Fruit fly (Drosophila melanogaster): Measurements from ENCODE around the gene Tat.

Tat gene

dm6 chrX:14234468-14234867 is 26.6 kb upstream of the Tat start (continued):
- TF ChIP-seq CG9437 (GFP tag; optimal IDR thresholded peaks at IDR 0.05): peak; percentile 30
- TF ChIP-seq maf-S (GFP tag; optimal IDR thresholded peaks at IDR 0.05): no peak
- TF ChIP-seq CG6175 (GFP tag; IDR thresholded peaks at IDR 0.05): no peak
- no peak for TF ChIP-seq CG12744 (GFP tag; optimal IDR thresholded peaks at IDR 0.05)
- peak; percentile 74 for TF ChIP-seq wek (GFP tag; optimal IDR thresholded peaks at IDR 0.05)
- TF ChIP-seq sens-2 (GFP tag; IDR thresholded peaks at IDR 0.05): no peak
- TF ChIP-seq Dfd (GFP tag; optimal IDR thresholded peaks at IDR 0.05): no peak
- peak; percentile 72 for TF ChIP-seq CG7271 (tag; optimal IDR thresholded peaks at IDR 0.05)

dm6 chrX:14237873-14238394 is 23.1 kb upstream of the Tat start, which contains the start of the genes Fbxl4 and Dus2:
TSS of gene Fbxl4 (minus strand) at chrX:14237923.
TSS of gene Dus2 (plus strand) at chrX:14237988.
- peak; percentile 62 for TF ChIP-seq CG10321 (GFP tag; IDR thresholded peaks at IDR 0.05)
- TF ChIP-seq C15 (GFP tag; IDR thresholded peaks at IDR 0.05): peak; percentile 75; the same call in 1 of the 3 replicates
- peak; percentile 87 for TF ChIP-seq seq (GFP tag; IDR thresholded peaks at IDR 0.05)
- TF ChIP-seq MBD-R2 (GFP tag; IDR thresholded peaks at IDR 0.05): peak; percentile 86
- TF ChIP-seq Neu2 (GFP tag; optimal IDR thresholded peaks at IDR 0.05; ENCODE audit: borderline replicate concordance): peak; percentile 38
- no peak for TF ChIP-seq cad (GFP tag; optimal IDR thresholded peaks at IDR 0.05)
- peak; percentile 89 for TF ChIP-seq CG4854 (GFP tag; optimal IDR thresholded peaks at IDR 0.05)
- peak; percentile 76 for TF ChIP-seq CG1529 (GFP tag; optimal IDR thresholded peaks at IDR 0.05)
- peak; percentile 90 for TF ChIP-seq CG10654 (GFP tag; optimal IDR thresholded peaks at IDR 0.05)
- TF ChIP-seq Camta (GFP tag; optimal IDR thresholded peaks at IDR 0.05): peak; percentile 87
- peak; percentile 79 for TF ChIP-seq Drgx (GFP tag; IDR thresholded peaks at IDR 0.05)
- TF ChIP-seq Ssrp (tag; optimal IDR thresholded peaks at IDR 0.05): peak; percentile 92
- TF ChIP-seq wek (GFP tag; optimal IDR thresholded peaks at IDR 0.05): peak; percentile 27
- peak; percentile 89 for TF ChIP-seq CG3281 (GFP tag; optimal IDR thresholded peaks at IDR 0.05)
- peak; percentile 74; the same call in 1 of the 2 replicates for TF ChIP-seq Taf1 (GFP tag; IDR thresholded peaks at IDR 0.05)
- peak; percentile 76 for TF ChIP-seq jigr1 (GFP tag; IDR thresholded peaks at IDR 0.05)
- TF ChIP-seq Aef1 (GFP tag; IDR thresholded peaks at IDR 0.05): peak; percentile 91
- TF ChIP-seq Trl (optimal IDR thresholded peaks at IDR 0.05): no peak
- peak; percentile 94 for TF ChIP-seq Trl (GFP tag; optimal IDR thresholded peaks at IDR 0.05)
- TF ChIP-seq HLH4C (GFP tag; IDR thresholded peaks at IDR 0.05; ENCODE audit: partially characterized antibody): peak; percentile 60; the same call in 2 of the 3 replicates
- TF ChIP-seq CG12219 (GFP tag; optimal IDR thresholded peaks at IDR 0.05): peak; percentile 83
- TF ChIP-seq zfh2 (GFP tag; optimal IDR thresholded peaks at IDR 0.05): peak; percentile 94
- TF ChIP-seq CG1603 (tag; optimal IDR thresholded peaks at IDR 0.05): peak; percentile 92
- TF ChIP-seq CG3163 (GFP tag; optimal IDR thresholded peaks at IDR 0.05): peak; percentile 70
- TF ChIP-seq CG30403 (GFP tag; optimal IDR thresholded peaks at IDR 0.05): peak; percentile 97
- peak; percentile 42 for TF ChIP-seq stwl (tag; optimal IDR thresholded peaks at IDR 0.05)
- TF ChIP-seq slou (GFP tag; optimal IDR thresholded peaks at IDR 0.05): peak; percentile 88
- TF ChIP-seq sna (GFP tag; IDR thresholded peaks at IDR 0.05; ENCODE audit: partially characterized antibody): no peak
- peak; percentile 38; the same call in 1 of the 2 replicates for TF ChIP-seq bbx (GFP tag; IDR thresholded peaks at IDR 0.05; ENCODE audit: partially characterized antibody)
- peak; percentile 86; the same call in 2 of the 3 replicates for TF ChIP-seq CG3726 (GFP tag; IDR thresholded peaks at IDR 0.05)
- TF ChIP-seq CG1832 (GFP tag; optimal IDR thresholded peaks at IDR 0.05): no peak
- TF ChIP-seq CG6813 (GFP tag; optimal IDR thresholded peaks at IDR 0.05): peak; percentile 76
- peak; percentile 70 for TF ChIP-seq schlank (tag; optimal IDR thresholded peaks at IDR 0.05)
- TF ChIP-seq gsb (GFP tag; IDR thresholded peaks at IDR 0.05): peak; percentile 80
- peak; percentile 79 for TF ChIP-seq B-H1 (GFP tag; IDR thresholded peaks at IDR 0.05)
- peak; percentile 70 for TF ChIP-seq CG6654 (GFP tag; optimal IDR thresholded peaks at IDR 0.05)
- TF ChIP-seq bowl (GFP tag; IDR thresholded peaks at IDR 0.05): peak; percentile 65
- TF ChIP-seq CG4424 (GFP tag; optimal IDR thresholded peaks at IDR 0.05): peak; percentile 95
- TF ChIP-seq Fer1 (GFP tag; optimal IDR thresholded peaks at IDR 0.05): peak; percentile 88
- peak; percentile 89 for TF ChIP-seq Mes4 (GFP tag; optimal IDR thresholded peaks at IDR 0.05)
- peak; percentile 88 for TF ChIP-seq slp2 (GFP tag; optimal IDR thresholded peaks at IDR 0.05)
- TF ChIP-seq GATAe (GFP tag; conservative IDR thresholded peaks at IDR 0.05): peak; percentile 74
- peak; percentile 65 for TF ChIP-seq kah (GFP tag; optimal IDR thresholded peaks at IDR 0.05)

All from whole organism, embryonic.